Fruit fly (Drosophila melanogaster) whole organism, embryonic: Measurements from ENCODE around the gene dyw.

Experiments
- CG10565 ChIP-seq: fragments of 200-800 bp; sonication (Bioruptor generic); optimal IDR thresholded peaks from 3 replicates; lab custom pipeline; 2016; ENCODE audit warnings: missing biosample characterization, mild to moderate bottlenecking, missing genetic modification characterization
- CG11696 ChIP-seq: fragments of 200-800 bp; sonication (Bioruptor generic); IDR thresholded peaks from 2 replicates; pipeline ENCODE4 v1.3.6; 2022; ENCODE audit warnings: missing biosample characterization, missing genetic modification characterization
- CG15269 ChIP-seq: fragments of 200-800 bp; sonication (Bioruptor generic); optimal IDR thresholded peaks from 2 replicates; lab custom pipeline; 2018; ENCODE audit warnings: missing biosample characterization, mild to moderate bottlenecking, missing genetic modification characterization, moderate library complexity
- CG15696 ChIP-seq: fragments of 200-800 bp; sonication (Bioruptor generic); optimal IDR thresholded peaks from 2 replicates; lab custom pipeline; 2019; ENCODE audit warnings: missing biosample characterization, mild to moderate bottlenecking, missing genetic modification characterization, moderate library complexity
- CG1602 ChIP-seq: fragments of 200-800 bp; sonication (Bioruptor generic); optimal IDR thresholded peaks from 3 replicates; lab custom pipeline; 2016; ENCODE audit warnings: missing biosample characterization, missing genetic modification characterization
- CG1647 ChIP-seq: fragments of 200-800 bp; sonication (Bioruptor generic); optimal IDR thresholded peaks from 3 replicates; lab custom pipeline; 2016; ENCODE audit warnings: missing biosample characterization, missing genetic modification characterization
- CG1792 ChIP-seq: fragments of 200-800 bp; sonication (Bioruptor generic); optimal IDR thresholded peaks from 2 replicates; lab custom pipeline; 2016; ENCODE audit warnings: missing biosample characterization, missing genetic modification characterization
- CG18011 ChIP-seq: fragments of 200-800 bp; sonication (Bioruptor generic); optimal IDR thresholded peaks from 2 replicates; lab custom pipeline; 2017; ENCODE audit warnings: missing biosample characterization, missing genetic modification characterization, mild to moderate bottlenecking, moderate library complexity, missing genotype
- CG1832 ChIP-seq: fragments of 200-800 bp; sonication (Bioruptor generic); optimal IDR thresholded peaks from 2 replicates; lab custom pipeline; 2017; ENCODE audit warnings: missing biosample characterization, mild to moderate bottlenecking, missing genetic modification characterization, inconsistent platforms
- CG2120 ChIP-seq: fragments of 200-800 bp; sonication (Bioruptor generic); optimal IDR thresholded peaks from 3 replicates; lab custom pipeline; 2016; ENCODE audit warnings: missing biosample characterization, missing genetic modification characterization
- CG2129 ChIP-seq: fragments of 200-800 bp; sonication (Bioruptor generic); IDR thresholded peaks from 2 replicates; pipeline ENCODE4 v1.3.6; 2022; ENCODE audit warnings: missing biosample characterization, missing genetic modification characterization; ENCODE audit not compliant: partially characterized antibody
- CG2199 ChIP-seq: fragments of 200-800 bp; sonication (Bioruptor generic); IDR thresholded peaks from 3 replicates; pipeline ENCODE4 v1.3.6; 2022; ENCODE audit warnings: missing biosample characterization, missing genetic modification characterization
- CG32767 ChIP-seq: fragments of 200-800 bp; sonication (Bioruptor generic); IDR thresholded peaks from 2 replicates; pipeline ENCODE4 v1.3.6; 2022; ENCODE audit warnings: missing biosample characterization, missing genetic modification characterization
- CG3847 ChIP-seq: fragments of 200-800 bp; sonication (Bioruptor generic); IDR thresholded peaks from 2 replicates; pipeline ENCODE4 v1.3.6; 2022; ENCODE audit warnings: missing biosample characterization, missing genetic modification characterization
- CG4854 ChIP-seq: fragments of 200-800 bp; sonication (Bioruptor generic); optimal IDR thresholded peaks from 2 replicates; lab custom pipeline; 2016; ENCODE audit warnings: missing biosample characterization, missing genetic modification characterization, inconsistent platforms
- CG6272 ChIP-seq: fragments of 200-800 bp; sonication (Bioruptor generic); IDR thresholded peaks from 2 replicates; pipeline ENCODE4 v1.3.6; 2022; ENCODE audit warnings: missing biosample characterization, missing genetic modification characterization
- CG7928 ChIP-seq: fragments of 200-800 bp; sonication (Bioruptor generic); optimal IDR thresholded peaks from 2 replicates; lab custom pipeline; 2017; ENCODE audit warnings: missing biosample characterization, mild to moderate bottlenecking, missing genetic modification characterization
- CG7963 ChIP-seq: fragments of 200-800 bp; sonication (Bioruptor generic); IDR thresholded peaks from 3 replicates; pipeline ENCODE4 v1.3.6; 2022; ENCODE audit warnings: missing biosample characterization, missing genetic modification characterization; ENCODE audit not compliant: partially characterized antibody
- CG8281 ChIP-seq: fragments of 200-800 bp; sonication (Bioruptor generic); optimal IDR thresholded peaks from 2 replicates; lab custom pipeline; 2018; ENCODE audit warnings: missing biosample characterization, mild to moderate bottlenecking, missing genetic modification characterization, moderate library complexity
- CG8290 ChIP-seq, 3 experiments: fragments of 200-800 bp; sonication (Bioruptor generic); optimal IDR thresholded peaks; 2 replicates each; lab custom pipeline; 2016 to 2019; ENCODE audit warnings: missing biosample characterization in 3 of 3, missing genetic modification characterization in 3 of 3, mild to moderate bottlenecking in 2 of 3, moderate library complexity in 1 of 3
- CG8388 ChIP-seq: fragments of 200-800 bp; sonication (Bioruptor generic); optimal IDR thresholded peaks from 2 replicates; lab custom pipeline; 2019; ENCODE audit warnings: missing biosample characterization, mild to moderate bottlenecking, missing genetic modification characterization, moderate library complexity
- E2f2 ChIP-seq: fragments of 200-800 bp; sonication (Bioruptor generic); IDR thresholded peaks from 2 replicates; pipeline ENCODE4 v1.3.6; 2022; ENCODE audit warnings: missing biosample characterization, missing genetic modification characterization
- Hand ChIP-seq: fragments of 200-800 bp; sonication (Bioruptor generic); optimal IDR thresholded peaks from 2 replicates; lab custom pipeline; 2017; ENCODE audit warnings: mild to moderate bottlenecking, missing biosample characterization, missing genetic modification reagents, missing genetic modification characterization
- Hmx ChIP-seq: fragments of 200-800 bp; sonication (Bioruptor generic); optimal IDR thresholded peaks from 2 replicates; lab custom pipeline; 2016; ENCODE audit warnings: missing biosample characterization, missing genetic modification characterization
- Hr78 ChIP-seq, 2 experiments: fragments of 200-800 bp in 1 of 2; fragments of >200 bp in 1 of 2; sonication (Bioruptor generic) in 1 of 2; optimal IDR thresholded peaks; 2 replicates each; lab custom pipeline; 2017 to 2019; ENCODE audit warnings: missing biosample characterization in 2 of 2, missing genetic modification characterization in 2 of 2, mild to moderate bottlenecking in 1 of 2, moderate library complexity in 1 of 2
- MESR4 ChIP-seq: fragments of 200-800 bp; sonication (Bioruptor generic); optimal IDR thresholded peaks from 2 replicates; lab custom pipeline; 2018; ENCODE audit warnings: missing biosample characterization, mild to moderate bottlenecking, missing genetic modification characterization, moderate library complexity
- Meics ChIP-seq: fragments of 200-800 bp; sonication (Bioruptor generic); optimal IDR thresholded peaks from 2 replicates; lab custom pipeline; 2017; ENCODE audit warnings: missing biosample characterization, mild to moderate bottlenecking, missing genetic modification characterization
- Myb ChIP-seq: fragments of 200-800 bp; sonication (Bioruptor generic); optimal IDR thresholded peaks from 2 replicates; lab custom pipeline; 2016; ENCODE audit warnings: missing biosample characterization, missing genetic modification characterization
- Nf-YB ChIP-seq: fragments of 200-800 bp; sonication (Bioruptor generic); optimal IDR thresholded peaks from 3 replicates; lab custom pipeline; 2019; ENCODE audit warnings: missing biosample characterization, mild to moderate bottlenecking, missing genetic modification characterization, moderate library complexity
- Sox100B ChIP-seq: fragments of 200-800 bp; sonication (Bioruptor generic); optimal IDR thresholded peaks from 3 replicates; lab custom pipeline; 2018; ENCODE audit warnings: missing biosample characterization, mild to moderate bottlenecking, missing genetic modification characterization
- ac ChIP-seq: fragments of 200-800 bp; sonication (Bioruptor generic); optimal IDR thresholded peaks from 3 replicates; lab custom pipeline; 2017; ENCODE audit warnings: missing biosample characterization, mild to moderate bottlenecking, missing genetic modification characterization
- btn ChIP-seq: fragments of 200-800 bp; sonication (Bioruptor generic); optimal IDR thresholded peaks from 2 replicates; lab custom pipeline; 2016; ENCODE audit warnings: missing biosample characterization, missing genetic modification characterization
- croc ChIP-seq: fragments of 200-800 bp; sonication (Bioruptor generic); conservative IDR thresholded peaks from 3 replicates; pipeline ENCODE4 v1.3.6; 2022; ENCODE audit warnings: missing biosample characterization, missing genetic modification characterization
- crol ChIP-seq: fragments of 200-800 bp; sonication (Bioruptor generic); IDR thresholded peaks from 2 replicates; pipeline ENCODE4 v1.3.6; 2022; ENCODE audit warnings: missing biosample characterization, missing genetic modification characterization
- crp ChIP-seq, 2 experiments: fragments of 200-800 bp; sonication (Bioruptor generic); optimal IDR thresholded peaks; 2 replicates in 1 of 2; 3 replicates in 1 of 2; lab custom pipeline; 2017; ENCODE audit warnings: missing biosample characterization in 2 of 2, missing genetic modification characterization in 2 of 2, mild to moderate bottlenecking in 1 of 2, moderate library complexity in 1 of 2
- en ChIP-seq: fragments of 200-800 bp; sonication (Bioruptor generic); optimal IDR thresholded peaks from 2 replicates; lab custom pipeline; 2016; ENCODE audit warnings: missing biosample characterization, missing genetic modification characterization
- fd64A ChIP-seq: fragments of 200-800 bp; sonication (Bioruptor generic); optimal IDR thresholded peaks from 3 replicates; lab custom pipeline; 2018; ENCODE audit warnings: missing biosample characterization, mild to moderate bottlenecking, missing genetic modification characterization
- fu2 ChIP-seq: fragments of 200-800 bp; sonication (Bioruptor generic); optimal IDR thresholded peaks from 2 replicates; lab custom pipeline; 2016; ENCODE audit warnings: missing biosample characterization, missing genetic modification characterization
- hkb ChIP-seq, 2 experiments: fragments of 200-800 bp in 1 of 2; fragments of >200 bp in 1 of 2; sonication (Bioruptor generic) in 1 of 2; IDR thresholded peaks in 1 of 2; optimal IDR thresholded peaks in 1 of 2; 2 replicates each; pipeline versions ENCODE4 v1.3.6 to Lab custom; 2017 to 2022; ENCODE audit warnings: missing biosample characterization in 1 of 2, missing genetic modification characterization in 1 of 2
- pum ChIP-seq: fragments of 200-800 bp; sonication (Bioruptor generic); optimal IDR thresholded peaks from 2 replicates; lab custom pipeline; 2016; ENCODE audit warnings: missing biosample characterization, missing genetic modification characterization
- tin ChIP-seq: fragments of 200-800 bp; sonication (Bioruptor generic); optimal IDR thresholded peaks from 3 replicates; lab custom pipeline; 2016; ENCODE audit warnings: missing biosample characterization, missing genetic modification characterization
- wdn ChIP-seq: fragments of 200-800 bp; sonication (Bioruptor generic); IDR thresholded peaks from 2 replicates; pipeline ENCODE4 v1.3.6; 2022; ENCODE audit warnings: missing biosample characterization, missing genetic modification characterization

dyw gene

dm6 chrX:2646022-2646761, 47.5 kb downstream of the dyw start (continued):
- TF ChIP-seq CG8290 (GFP tag; optimal IDR thresholded peaks at IDR 0.05; lab: Kevin White, UChicago): peak; percentile 90
- peak; percentile 89 to 99 for TF ChIP-seq CG8290 (tag; optimal IDR thresholded peaks at IDR 0.05; lab: Kevin White, UChicago)
- TF ChIP-seq Myb (GFP tag; lab: Kevin White, UChicago): peak; percentile 90
- peak; percentile 97 for TF ChIP-seq Meics (GFP tag; lab: Kevin White, UChicago)
- peak; percentile 86 for TF ChIP-seq CG8281 (tag; lab: Kevin White, UChicago)
- TF ChIP-seq CG15269 (tag; lab: Kevin White, UChicago): peak; percentile 98
- peak; percentile 98 for TF ChIP-seq Hand
- TF ChIP-seq CG2120 (GFP tag; lab: Kevin White, UChicago): peak; percentile 98
- TF ChIP-seq CG10565 (GFP tag; lab: Kevin White, UChicago): peak; percentile 73
- peak; percentile 95 for TF ChIP-seq wdn (GFP tag; lab: Robert Waterston, UW)
- peak; percentile 95 for TF ChIP-seq pum (GFP tag; lab: Kevin White, UChicago)
- TF ChIP-seq MESR4: peak; percentile 75
- TF ChIP-seq CG18011: peak; percentile 89
- TF ChIP-seq CG4854: peak; percentile 93
- peak; percentile 83 for TF ChIP-seq E2f2 (GFP tag; lab: Robert Waterston, UW)
- peak; percentile 95 for TF ChIP-seq CG1602 (GFP tag; lab: Kevin White, UChicago)
- TF ChIP-seq crol: peak; percentile 99
- peak; percentile 93 for TF ChIP-seq CG1647 (GFP tag; lab: Kevin White, UChicago)
- peak; percentile 96 for TF ChIP-seq CG8388 (GFP tag; lab: Kevin White, UChicago)
- TF ChIP-seq CG3847 (GFP tag; lab: Robert Waterston, UW): peak; percentile 96
- peak; percentile 61 for TF ChIP-seq CG1832 (GFP tag; lab: Kevin White, UChicago)
- peak; percentile 74 for TF ChIP-seq CG7928 (GFP tag; lab: Kevin White, UChicago)
- peak; percentile 86 for TF ChIP-seq Hmx (GFP tag; lab: Kevin White, UChicago)
- TF ChIP-seq croc (GFP tag; lab: Robert Waterston, UW): peak; percentile 94
- peak; percentile 92 for TF ChIP-seq CG1792 (GFP tag; lab: Kevin White, UChicago)
- peak; percentile 100 for TF ChIP-seq CG11696
- TF ChIP-seq crp (GFP tag; optimal IDR thresholded peaks at IDR 0.05; lab: Kevin White, UChicago): peak in 1 of 2 experiments; percentile 71
- peak; percentile 96 for TF ChIP-seq fu2 (GFP tag; lab: Kevin White, UChicago)
- peak; percentile 94 for TF ChIP-seq tin (GFP tag; lab: Kevin White, UChicago)
- TF ChIP-seq CG15696: peak; percentile 74
- TF ChIP-seq btn: peak; percentile 95
- TF ChIP-seq fd64A (GFP tag; lab: Kevin White, UChicago): peak; percentile 88
- no peak for TF ChIP-seq hkb (optimal IDR thresholded peaks at IDR 0.05; lab: Kevin White, UChicago)
- peak; percentile 98 for TF ChIP-seq hkb (GFP tag; IDR thresholded peaks at IDR 0.05; lab: Robert Waterston, UW)
- no peak for TF ChIP-seq CG2129 (GFP tag; lab: Robert Waterston, UW)
- peak; percentile 94 for TF ChIP-seq Sox100B
- peak; percentile 94; the same call in 2 of the 3 replicates for TF ChIP-seq CG2199
- TF ChIP-seq en (GFP tag; lab: Kevin White, UChicago): peak; percentile 92
- peak in 1 of 2 experiments; percentile 90 for TF ChIP-seq Hr78 (GFP tag; optimal IDR thresholded peaks at IDR 0.05; lab: Kevin White, UChicago)
- TF ChIP-seq CG6272: peak; percentile 91
- peak; percentile 79 for TF ChIP-seq ac (GFP tag; lab: Kevin White, UChicago)
- peak; percentile 97 for TF ChIP-seq CG32767 (GFP tag; lab: Robert Waterston, UW)
- TF ChIP-seq CG7963: 0 out of 3 replicates have a peak, but pooled peaks have one; percentile 52
- TF ChIP-seq Nf-YB (GFP tag; lab: Kevin White, UChicago): peak; percentile 87
